Worm (Caenorhabditis elegans) whole organism, L2 larva: ENCODE data around the gene F13B12.4.

Source experiments
- R02D3.7 ChIP-seq: fragments of 150-350 bp; optimal IDR thresholded peaks from 2 replicates; lab custom pipeline; 2014; ENCODE audit warnings: missing biosample characterization, missing genetic modification characterization
- blmp-1 ChIP-seq: sonication (generic microtip); optimal IDR thresholded peaks from 2 replicates; lab custom pipeline; 2017; ENCODE audit warnings: missing genetic modification characterization, mild to moderate bottlenecking, missing compliant biosample characterization, antibody characterized with exemption, moderate library complexity; ENCODE audit not compliant: insufficient read depth
- mdl-1 ChIP-seq, 2 experiments: fragments of 150-350 bp in 1 of 2; sonication (generic microtip) in 1 of 2; optimal IDR thresholded peaks; 2 replicates each; lab custom pipeline; 2017; ENCODE audit warnings: missing biosample characterization in 2 of 2, missing genetic modification characterization in 2 of 2
- nhr-11 ChIP-seq: fragments of 150-350 bp; optimal IDR thresholded peaks from 2 replicates; lab custom pipeline; 2014; ENCODE audit warnings: missing biosample characterization, missing genetic modification characterization
- nhr-25 ChIP-seq: fragments of 150-350 bp; sonication (generic microtip); optimal IDR thresholded peaks from 3 replicates; lab custom pipeline; 2014; ENCODE audit warnings: missing biosample characterization, missing genetic modification characterization
- sma-9 ChIP-seq, 2 experiments: fragments of 150-350 bp in 1 of 2; sonication (generic microtip) in 1 of 2; optimal IDR thresholded peaks; 2 replicates each; lab custom pipeline; 2014 to 2016; ENCODE audit warnings: missing genetic modification characterization in 2 of 2, mild to moderate bottlenecking in 1 of 2, missing biosample characterization in 1 of 2, missing compliant biosample characterization in 1 of 2, missing genetic modification reagents in 1 of 2, moderate library complexity in 1 of 2

- no peak for TF ChIP-seq nhr-11 (tag; lab: Kevin White, UChicago)
- TF ChIP-seq nhr-25: no peak
- TF ChIP-seq sma-9 (GFP tag; optimal IDR thresholded peaks at IDR 0.05; lab: Kevin White, UChicago): no peak
- no peak for TF ChIP-seq sma-9 (tag; optimal IDR thresholded peaks at IDR 0.05; lab: Kevin White, UChicago)
- no peak for TF ChIP-seq mdl-1 (tag; optimal IDR thresholded peaks at IDR 0.05; lab: Kevin White, UChicago)
- TF ChIP-seq R02D3.7 (tag; lab: Kevin White, UChicago): no peak
- TF ChIP-seq blmp-1: no peak
Measured at ce11 chrIV:10489409-10489808, 39.7 kb upstream of the F13B12.4 start.
